Worm (Caenorhabditis elegans) whole organism, late embryonic: Measurements from ENCODE around the gene F01F1.2.

Experiments
- C08G9.2 ChIP-seq: sonication (generic microtip); optimal IDR thresholded peaks from 2 replicates; lab custom pipeline; 2016; ENCODE audit warnings: mild to moderate bottlenecking, missing genetic modification characterization, moderate library complexity, missing compliant biosample characterization
- C38D4.7 ChIP-seq: fragments of 200-800 bp; sonication (Bioruptor generic); optimal IDR thresholded peaks from 2 replicates; lab custom pipeline; 2018; ENCODE audit warnings: mild to moderate bottlenecking, missing genetic modification characterization, moderate library complexity, missing compliant biosample characterization
- F13H6.1 ChIP-seq: sonication (generic microtip); optimal IDR thresholded peaks from 2 replicates; lab custom pipeline; 2016; ENCODE audit warnings: missing genetic modification characterization, missing compliant biosample characterization
- K02D7.2 ChIP-seq: sonication (generic microtip); optimal IDR thresholded peaks from 2 replicates; lab custom pipeline; 2017; ENCODE audit warnings: mild to moderate bottlenecking, missing genetic modification characterization, missing compliant biosample characterization
- K09A11.1 ChIP-seq: sonication (generic microtip); optimal IDR thresholded peaks from 2 replicates; lab custom pipeline; 2017; ENCODE audit warnings: antibody characterized with exemption, mild to moderate bottlenecking, missing genetic modification characterization, missing compliant biosample characterization; ENCODE audit not compliant: insufficient read depth
- T23F11.4 ChIP-seq: fragments of 200-800 bp; sonication (Bioruptor generic); optimal IDR thresholded peaks from 2 replicates; lab custom pipeline; 2018; ENCODE audit warnings: mild to moderate bottlenecking, missing genetic modification characterization, missing compliant biosample characterization
- Y22D7AL.16 ChIP-seq: sonication (generic microtip); optimal IDR thresholded peaks from 2 replicates; lab custom pipeline; 2016; ENCODE audit warnings: missing genetic modification characterization, missing compliant biosample characterization
- ama-1 ChIP-seq: fragments of 150-350 bp; optimal IDR thresholded peaks from 2 replicates; lab custom pipeline; 2014
- ceh-14 ChIP-seq: sonication (generic microtip); optimal IDR thresholded peaks from 2 replicates; lab custom pipeline; 2016; ENCODE audit warnings: missing genotype, missing genetic modification characterization, missing compliant biosample characterization
- ceh-18 ChIP-seq: sonication (generic microtip); optimal IDR thresholded peaks from 2 replicates; lab custom pipeline; 2016; ENCODE audit warnings: missing genetic modification characterization, missing compliant biosample characterization
- ceh-19 ChIP-seq: fragments of 200-800 bp; sonication (Bioruptor generic); optimal IDR thresholded peaks from 2 replicates; lab custom pipeline; 2018; ENCODE audit warnings: mild to moderate bottlenecking, missing genetic modification characterization, missing compliant biosample characterization
- ceh-2 ChIP-seq: sonication (generic microtip); optimal IDR thresholded peaks from 2 replicates; lab custom pipeline; 2016; ENCODE audit warnings: missing genotype, missing genetic modification characterization, missing compliant biosample characterization
- ceh-22 ChIP-seq: sonication (generic microtip); optimal IDR thresholded peaks from 2 replicates; lab custom pipeline; 2017; ENCODE audit warnings: missing biosample characterization, missing genetic modification characterization
- ceh-24 ChIP-seq: sonication (generic microtip); optimal IDR thresholded peaks from 2 replicates; lab custom pipeline; 2016; ENCODE audit warnings: mild to moderate bottlenecking, missing genetic modification characterization, missing compliant biosample characterization
- ceh-30 ChIP-seq: fragments of 150-350 bp; optimal IDR thresholded peaks from 2 replicates; lab custom pipeline; 2014; ENCODE audit warnings: missing biosample characterization, missing genetic modification characterization
- ceh-31 ChIP-seq: sonication (generic microtip); optimal IDR thresholded peaks from 2 replicates; lab custom pipeline; 2016; ENCODE audit warnings: missing genetic modification characterization, missing compliant biosample characterization
- ceh-6 ChIP-seq: fragments of 200-800 bp; sonication (Bioruptor generic); optimal IDR thresholded peaks from 2 replicates; lab custom pipeline; 2018; ENCODE audit warnings: mild to moderate bottlenecking, missing genetic modification characterization, missing compliant biosample characterization
- ceh-9 ChIP-seq: sonication (generic microtip); optimal IDR thresholded peaks from 2 replicates; lab custom pipeline; 2016; ENCODE audit warnings: mild to moderate bottlenecking, missing genetic modification characterization, inconsistent platforms, missing compliant biosample characterization
- che-1 ChIP-seq: sonication (generic microtip); optimal IDR thresholded peaks from 2 replicates; lab custom pipeline; 2016; ENCODE audit warnings: mild to moderate bottlenecking, missing genetic modification characterization, missing compliant biosample characterization
- elt-2 ChIP-seq: sonication (generic microtip); optimal IDR thresholded peaks from 2 replicates; lab custom pipeline; 2016; ENCODE audit warnings: missing genetic modification reagents, missing genetic modification characterization, missing compliant biosample characterization
- elt-4 ChIP-seq: sonication (generic microtip); optimal IDR thresholded peaks from 2 replicates; lab custom pipeline; 2016; ENCODE audit warnings: missing genetic modification characterization, missing compliant biosample characterization
- ets-4 ChIP-seq: sonication (generic microtip); optimal IDR thresholded peaks from 2 replicates; lab custom pipeline; 2016; ENCODE audit warnings: missing genetic modification characterization, missing compliant biosample characterization
- fax-1 ChIP-seq: sonication (generic microtip); optimal IDR thresholded peaks from 2 replicates; lab custom pipeline; 2016; ENCODE audit warnings: missing genotype, missing genetic modification characterization, missing compliant biosample characterization
- fkh-10 ChIP-seq: fragments of 150-350 bp; optimal IDR thresholded peaks from 2 replicates; lab custom pipeline; 2014; ENCODE audit warnings: missing biosample characterization, missing genetic modification reagents, missing genetic modification characterization
- fkh-6 ChIP-seq: sonication (generic microtip); optimal IDR thresholded peaks from 2 replicates; lab custom pipeline; 2016; ENCODE audit warnings: missing genetic modification characterization, missing compliant biosample characterization
- gmeb-2 ChIP-seq: sonication (generic microtip); optimal IDR thresholded peaks from 2 replicates; lab custom pipeline; 2016; ENCODE audit warnings: missing genetic modification characterization, inconsistent platforms, missing compliant biosample characterization
- hlh-13 ChIP-seq: fragments of 200-800 bp; sonication (Bioruptor generic); optimal IDR thresholded peaks from 2 replicates; lab custom pipeline; 2018; ENCODE audit warnings: mild to moderate bottlenecking, missing genetic modification characterization, missing compliant biosample characterization
- hlh-15 ChIP-seq: sonication (generic microtip); optimal IDR thresholded peaks from 2 replicates; lab custom pipeline; 2016; ENCODE audit warnings: missing genetic modification characterization, missing compliant biosample characterization
- hlh-6 ChIP-seq: sonication (generic microtip); optimal IDR thresholded peaks from 2 replicates; lab custom pipeline; 2016; ENCODE audit warnings: missing genotype, missing genetic modification characterization, missing compliant biosample characterization
- hlh-8 ChIP-seq: sonication (generic microtip); optimal IDR thresholded peaks from 2 replicates; lab custom pipeline; 2016; ENCODE audit warnings: missing genotype, missing genetic modification characterization, missing compliant biosample characterization
- lin-11 ChIP-seq: fragments of 200-800 bp; sonication (Bioruptor generic); optimal IDR thresholded peaks from 2 replicates; lab custom pipeline; 2018; ENCODE audit warnings: mild to moderate bottlenecking, missing genetic modification characterization, missing compliant biosample characterization
- madf-2 ChIP-seq: sonication (generic microtip); optimal IDR thresholded peaks from 2 replicates; lab custom pipeline; 2017; ENCODE audit warnings: missing genetic modification characterization, missing compliant biosample characterization
- mec-3 ChIP-seq: sonication (generic microtip); optimal IDR thresholded peaks from 2 replicates; lab custom pipeline; 2016; ENCODE audit warnings: borderline replicate concordance, missing genetic modification characterization, missing compliant biosample characterization
- nfya-1 ChIP-seq: sonication (generic microtip); optimal IDR thresholded peaks from 2 replicates; lab custom pipeline; 2017; ENCODE audit warnings: missing genetic modification characterization, mild to moderate bottlenecking, missing compliant biosample characterization, antibody characterized with exemption, moderate library complexity
- nhr-11 ChIP-seq: fragments of 150-350 bp; optimal IDR thresholded peaks from 2 replicates; lab custom pipeline; 2014; ENCODE audit warnings: missing biosample characterization, missing genetic modification characterization
- nhr-232 ChIP-seq: sonication (generic microtip); optimal IDR thresholded peaks from 2 replicates; lab custom pipeline; 2016; ENCODE audit warnings: missing genetic modification characterization, missing compliant biosample characterization
- npax-4 ChIP-seq: sonication (generic microtip); optimal IDR thresholded peaks from 2 replicates; lab custom pipeline; 2016; ENCODE audit warnings: missing genetic modification characterization, missing compliant biosample characterization
- pag-3 ChIP-seq: sonication (generic microtip); optimal IDR thresholded peaks from 2 replicates; lab custom pipeline; 2016; ENCODE audit warnings: missing compliant biosample characterization, missing genetic modification characterization, borderline replicate concordance
- pat-9 ChIP-seq: fragments of 200-800 bp; sonication (Bioruptor generic); optimal IDR thresholded peaks from 2 replicates; lab custom pipeline; 2018; ENCODE audit warnings: mild to moderate bottlenecking, missing genetic modification characterization, moderate library complexity, missing compliant biosample characterization
- pax-1 ChIP-seq: fragments of 150-350 bp; optimal IDR thresholded peaks from 2 replicates; lab custom pipeline; 2014; ENCODE audit warnings: missing biosample characterization, missing genetic modification characterization
- pha-2 ChIP-seq: sonication (generic microtip); optimal IDR thresholded peaks from 2 replicates; lab custom pipeline; 2017; ENCODE audit warnings: mild to moderate bottlenecking, missing genetic modification characterization, missing compliant biosample characterization
- pha-4 ChIP-seq: fragments of 150-350 bp; optimal IDR thresholded peaks from 2 replicates; lab custom pipeline; 2018; ENCODE audit warnings: missing biosample characterization, missing genetic modification reagents, missing genetic modification characterization
- pqm-1 ChIP-seq: sonication (generic microtip); optimal IDR thresholded peaks from 2 replicates; lab custom pipeline; 2016; ENCODE audit warnings: missing genetic modification characterization, missing compliant biosample characterization
- pros-1 ChIP-seq: fragments of 150-350 bp; optimal IDR thresholded peaks from 2 replicates; lab custom pipeline; 2014; ENCODE audit warnings: missing biosample characterization, missing genetic modification reagents, missing genetic modification characterization
- ref-2 ChIP-seq: sonication (generic microtip); optimal IDR thresholded peaks from 2 replicates; lab custom pipeline; 2016; ENCODE audit warnings: missing genetic modification characterization, missing compliant biosample characterization
- rnt-1 ChIP-seq: sonication (generic microtip); optimal IDR thresholded peaks from 2 replicates; lab custom pipeline; 2016; ENCODE audit warnings: missing genetic modification characterization, missing compliant biosample characterization
- sox-4 ChIP-seq: sonication (generic microtip); optimal IDR thresholded peaks from 2 replicates; lab custom pipeline; 2017; ENCODE audit warnings: mild to moderate bottlenecking, missing genetic modification characterization, inconsistent platforms, missing compliant biosample characterization
- syd-9 ChIP-seq: sonication (generic microtip); optimal IDR thresholded peaks from 2 replicates; lab custom pipeline; 2016; ENCODE audit warnings: mild to moderate bottlenecking, missing genetic modification characterization, moderate library complexity, missing compliant biosample characterization
- tbx-2 ChIP-seq: sonication (generic microtip); optimal IDR thresholded peaks from 2 replicates; lab custom pipeline; 2016; ENCODE audit warnings: missing genetic modification characterization, missing compliant biosample characterization
- ttx-3 ChIP-seq: sonication (generic microtip); optimal IDR thresholded peaks from 2 replicates; lab custom pipeline; 2016; ENCODE audit warnings: missing genetic modification reagents, missing genetic modification characterization, missing compliant biosample characterization
- unc-42 ChIP-seq: sonication (generic microtip); optimal IDR thresholded peaks from 2 replicates; lab custom pipeline; 2016; ENCODE audit warnings: missing genotype, missing genetic modification characterization, missing compliant biosample characterization
- unc-86 ChIP-seq: sonication (generic microtip); optimal IDR thresholded peaks from 2 replicates; lab custom pipeline; 2016; ENCODE audit warnings: missing genetic modification characterization, missing compliant biosample characterization
- zip-5 ChIP-seq: sonication (generic microtip); optimal IDR thresholded peaks from 2 replicates; lab custom pipeline; 2016; ENCODE audit warnings: missing genetic modification characterization, missing compliant biosample characterization
- ztf-16 ChIP-seq: sonication (generic microtip); optimal IDR thresholded peaks from 2 replicates; lab custom pipeline; 2017; ENCODE audit warnings: missing genetic modification characterization, missing compliant biosample characterization

The F01F1.2 gene

DNA sequence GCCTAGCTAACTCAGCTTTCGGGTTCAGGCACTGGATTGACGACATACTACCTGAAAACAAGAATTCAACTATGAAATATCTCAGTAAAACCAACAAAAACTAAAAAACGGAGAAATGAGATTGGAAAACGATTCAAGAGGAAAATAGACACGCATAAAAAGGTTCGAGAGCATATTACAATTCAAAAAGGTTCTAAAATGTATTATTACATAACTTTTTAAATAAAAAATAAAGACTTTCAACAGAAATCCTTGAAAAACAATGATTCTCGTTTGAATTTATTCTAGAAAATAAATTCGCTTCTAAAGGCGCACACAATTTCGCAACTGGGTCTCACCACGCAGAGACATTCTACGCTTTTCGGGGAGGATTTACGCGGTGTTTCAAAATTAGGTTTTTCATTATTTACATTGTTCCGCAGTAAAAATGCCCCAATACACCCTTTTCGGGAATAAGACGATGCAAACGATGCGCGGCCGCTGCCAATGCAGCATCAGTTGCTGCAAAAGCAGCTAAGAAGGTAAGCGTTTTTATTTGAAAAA lies 22.6 kb upstream of the F01F1.2 start, which contains the start of the genes cct-6 and alh-9:
cct-6 (minus strand) TSS at position 51 of the 543 bp plus-strand sequence.
alh-9 (plus strand) TSS at position 382 of the 543 bp plus-strand sequence.
- no peak for TF ChIP-seq npax-4 (tag; lab: Kevin White, UChicago)
- TF ChIP-seq rnt-1 (tag; lab: Kevin White, UChicago), result no peak
- no peak for TF ChIP-seq ttx-3 (tag; lab: Kevin White, UChicago)
- TF ChIP-seq hlh-15 (tag; lab: Kevin White, UChicago), result no peak
- TF ChIP-seq ceh-30 (tag; lab: Kevin White, UChicago), result no peak
- no peak for TF ChIP-seq elt-4
- TF ChIP-seq pat-9 (tag; lab: Kevin White, UChicago), result no peak
- peak; percentile 39 for TF ChIP-seq ceh-18 (tag; lab: Kevin White, UChicago)
- no peak for TF ChIP-seq madf-2
- no peak for TF ChIP-seq pqm-1 (tag; lab: Kevin White, UChicago)
- peak; percentile 60 for TF ChIP-seq ets-4 (tag; lab: Kevin White, UChicago)
- TF ChIP-seq ceh-24 (tag; lab: Kevin White, UChicago), result no peak
- TF ChIP-seq nfya-1 (tag; lab: Kevin White, UChicago), result peak; percentile 76
- no peak for TF ChIP-seq che-1
- TF ChIP-seq pha-4 (tag; lab: Kevin White, UChicago), result no peak
- TF ChIP-seq ceh-9, result no peak
- TF ChIP-seq ceh-19 (GFP tag; lab: Kevin White, UChicago), result no peak
- TF ChIP-seq hlh-8 (tag; lab: Kevin White, UChicago), result no peak
- no peak for TF ChIP-seq C08G9.2
- TF ChIP-seq T23F11.4 (GFP tag; lab: Kevin White, UChicago), result no peak
- TF ChIP-seq ceh-31 (tag; lab: Kevin White, UChicago), result peak; percentile 59
- TF ChIP-seq ceh-14 (tag; lab: Kevin White, UChicago), result no peak
- TF ChIP-seq fkh-6 (tag; lab: Kevin White, UChicago), result no peak
- TF ChIP-seq tbx-2, result peak; percentile 19
- TF ChIP-seq Y22D7AL.16 (tag; lab: Kevin White, UChicago), result no peak
- TF ChIP-seq hlh-6, result no peak
- no peak for TF ChIP-seq K09A11.1 (tag; lab: Kevin White, UChicago)
- peak; percentile 82 for TF ChIP-seq pax-1 (tag; lab: Kevin White, UChicago)
- no peak for TF ChIP-seq mec-3 (tag; lab: Kevin White, UChicago)
- TF ChIP-seq nhr-11 (tag; lab: Kevin White, UChicago), result no peak
- TF ChIP-seq elt-2, result no peak
- TF ChIP-seq ama-1 (lab: Kevin White, UChicago), result no peak
- TF ChIP-seq ref-2 (tag; lab: Kevin White, UChicago), result no peak
- TF ChIP-seq gmeb-2 (tag; lab: Kevin White, UChicago), result no peak
- no peak for TF ChIP-seq nhr-232 (tag; lab: Kevin White, UChicago)
- no peak for TF ChIP-seq ztf-16 (tag; lab: Kevin White, UChicago)
- no peak for TF ChIP-seq C38D4.7 (GFP tag; lab: Kevin White, UChicago)
- TF ChIP-seq pros-1 (tag; lab: Kevin White, UChicago), result no peak
- TF ChIP-seq pha-2 (tag; lab: Kevin White, UChicago), result peak; percentile 30
- TF ChIP-seq sox-4 (tag; lab: Kevin White, UChicago), result no peak
- TF ChIP-seq F13H6.1 (tag; lab: Kevin White, UChicago), result no peak
- no peak for TF ChIP-seq ceh-2 (tag; lab: Kevin White, UChicago)
- TF ChIP-seq syd-9 (tag; lab: Kevin White, UChicago), result no peak
- TF ChIP-seq ceh-6 (GFP tag; lab: Kevin White, UChicago), result no peak
- no peak for TF ChIP-seq lin-11 (tag; lab: Kevin White, UChicago)
- TF ChIP-seq unc-86 (tag; lab: Kevin White, UChicago), result peak; percentile 26
- no peak for TF ChIP-seq hlh-13 (GFP tag; lab: Kevin White, UChicago)
- no peak for TF ChIP-seq pag-3 (tag; lab: Kevin White, UChicago)
- no peak for TF ChIP-seq fkh-10
- TF ChIP-seq ceh-22, result no peak
- no peak for TF ChIP-seq fax-1 (tag; lab: Kevin White, UChicago)
- no peak for TF ChIP-seq K02D7.2 (tag; lab: Kevin White, UChicago)
- TF ChIP-seq unc-42 (tag; lab: Kevin White, UChicago), result peak; percentile 73
- no peak for TF ChIP-seq zip-5 (tag; lab: Kevin White, UChicago)
